Fruit fly (Drosophila melanogaster): ENCODE measurements around the gene lin-28.

lin-28 gene

DNA sequence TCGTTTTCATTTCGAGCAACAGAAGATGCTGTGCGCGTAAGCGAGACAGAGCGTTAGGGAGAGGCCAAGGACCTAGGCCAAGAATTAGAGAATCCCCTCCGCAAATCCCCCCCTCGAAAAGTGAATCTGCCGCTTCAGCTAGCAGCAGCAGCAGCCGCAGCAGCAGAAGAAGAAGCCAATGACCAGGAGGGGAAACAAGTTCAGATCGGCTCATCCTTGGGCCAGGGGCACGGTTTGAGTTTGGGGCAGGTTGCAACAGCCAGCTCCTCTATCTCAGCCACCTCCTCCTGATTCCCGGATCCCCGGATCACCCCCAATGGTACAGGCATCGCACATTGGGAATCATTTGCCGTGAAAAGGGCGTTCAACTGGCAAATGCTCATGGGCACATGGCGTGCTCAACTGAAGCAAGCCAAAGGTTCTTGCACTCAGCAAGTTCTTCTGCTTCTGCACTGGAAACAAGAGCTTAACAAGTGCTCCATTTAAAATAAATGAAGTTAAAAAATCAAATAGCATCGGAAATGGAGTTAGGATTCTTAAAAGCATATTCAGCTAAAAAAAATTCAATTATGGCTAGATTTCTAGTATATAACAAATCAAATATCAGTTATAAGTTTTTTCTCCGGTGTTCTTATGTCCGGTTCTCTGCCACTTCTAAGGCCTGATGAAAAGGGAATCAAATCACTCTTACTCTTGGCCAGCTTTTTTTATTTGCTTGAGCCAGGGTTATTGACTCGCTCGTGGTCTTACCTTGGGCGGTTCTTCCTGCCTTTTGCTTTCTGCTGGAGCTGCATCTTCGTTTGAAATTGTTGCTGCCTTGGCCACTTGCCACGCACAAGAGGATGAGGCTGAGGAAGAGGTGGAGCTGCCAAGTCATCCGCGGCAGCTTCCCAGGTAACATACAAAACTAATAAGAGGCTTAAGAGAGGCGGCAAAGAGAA is 21.0 kb upstream of the lin-28 start (continued):
- TF ChIP-seq Hr4 (GFP tag; optimal IDR thresholded peaks at IDR 0.05) (no peak), acj6 (GFP tag; optimal IDR thresholded peaks at IDR 0.05) (peak; percentile 20), eg (GFP tag; IDR thresholded peaks at IDR 0.05) (no peak), salr (GFP tag; optimal IDR thresholded peaks at IDR 0.05) (peak in 1 of 2 experiments; percentile 49), CG15336 (GFP tag; IDR thresholded peaks at IDR 0.05) (no peak), Ets96B (tag; optimal IDR thresholded peaks at IDR 0.05) (peak; percentile 70), Ets21C (GFP tag; optimal IDR thresholded peaks at IDR 0.05) (no peak), vri (GFP tag; optimal IDR thresholded peaks at IDR 0.05) (peak; percentile 32), esn (GFP tag; optimal IDR thresholded peaks at IDR 0.05) (peak; percentile 62), fd85E (GFP tag; optimal IDR thresholded peaks at IDR 0.05) (no peak)

DNA sequence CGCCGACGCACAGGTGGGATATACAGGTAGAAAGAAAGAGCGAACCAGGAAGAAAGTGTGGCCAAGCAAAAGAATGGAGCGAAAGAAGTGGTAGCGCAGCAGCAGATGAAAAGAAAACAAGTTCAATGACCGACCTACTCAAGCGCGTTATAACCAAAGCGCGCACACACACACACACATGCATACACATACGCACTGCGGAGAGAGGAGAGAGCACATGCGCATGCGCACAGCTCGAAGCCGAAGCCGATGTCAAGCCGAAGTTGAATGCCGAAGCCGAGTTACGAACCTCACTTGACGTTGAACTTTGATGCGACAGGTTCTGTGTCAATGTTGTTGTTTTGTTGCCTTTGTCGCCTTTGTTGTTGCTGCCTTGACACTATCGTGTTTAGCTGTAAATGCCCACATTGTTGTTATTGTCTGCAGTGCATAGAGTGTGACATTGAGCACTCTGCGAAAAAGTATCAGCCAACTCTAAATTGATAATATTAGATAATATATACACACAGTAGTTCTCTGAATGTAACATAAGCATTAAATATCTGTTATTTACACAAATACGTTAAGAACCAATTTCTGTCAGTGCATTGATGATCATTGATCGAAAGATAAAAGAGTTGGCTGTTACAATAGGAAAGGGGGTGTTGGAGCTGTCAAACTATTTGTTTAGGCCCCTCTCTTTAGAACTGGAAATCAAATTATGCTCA is 20.1 kb upstream of the lin-28 start:
- TF ChIP-seq Sox14 (GFP tag; optimal IDR thresholded peaks at IDR 0.05): no peak
- no peak for TF ChIP-seq CG34406 (GFP tag; optimal IDR thresholded peaks at IDR 0.05)
- TF ChIP-seq Eip93F (GFP tag; optimal IDR thresholded peaks at IDR 0.05): no peak
- TF ChIP-seq CG6792 (GFP tag; optimal IDR thresholded peaks at IDR 0.05): no peak
- no peak for TF ChIP-seq CG8119 (GFP tag; IDR thresholded peaks at IDR 0.05)
- TF ChIP-seq ss (GFP tag; optimal IDR thresholded peaks at IDR 0.05): peak in 1 of 2 experiments; percentile 15
- no peak for TF ChIP-seq salr (GFP tag; optimal IDR thresholded peaks at IDR 0.05)
- no peak for TF ChIP-seq CG11762 (GFP tag; optimal IDR thresholded peaks at IDR 0.05; ENCODE audit: insufficient read depth)
- TF ChIP-seq fd85E (GFP tag; optimal IDR thresholded peaks at IDR 0.05): no peak
- TF ChIP-seq acj6 (GFP tag; optimal IDR thresholded peaks at IDR 0.05): no peak
- no peak for TF ChIP-seq CG10631 (GFP tag; optimal IDR thresholded peaks at IDR 0.05)
- TF ChIP-seq fd59A (GFP tag; optimal IDR thresholded peaks at IDR 0.05): no peak
- no peak for TF ChIP-seq Gug (GFP tag; IDR thresholded peaks at IDR 0.05)
- TF ChIP-seq Hr4 (GFP tag; optimal IDR thresholded peaks at IDR 0.05): no peak
- TF ChIP-seq vri (GFP tag; optimal IDR thresholded peaks at IDR 0.05): peak; percentile 19
- no peak for TF ChIP-seq CG9139 (GFP tag; optimal IDR thresholded peaks at IDR 0.05)
- TF ChIP-seq spab (GFP tag; optimal IDR thresholded peaks at IDR 0.05): no peak
- TF ChIP-seq Sox102F (GFP tag; optimal IDR thresholded peaks at IDR 0.05): no peak
- TF ChIP-seq CG10669 (GFP tag; optimal IDR thresholded peaks at IDR 0.05): no peak
- no peak for TF ChIP-seq Eip75B (GFP tag; optimal IDR thresholded peaks at IDR 0.05)
- peak; percentile 15 for TF ChIP-seq Lpt (GFP tag; optimal IDR thresholded peaks at IDR 0.05)
- TF ChIP-seq CG6276 (GFP tag; optimal IDR thresholded peaks at IDR 0.05): no peak
- TF ChIP-seq topi (GFP tag; optimal IDR thresholded peaks at IDR 0.05): no peak
- no peak for TF ChIP-seq Smox (GFP tag; optimal IDR thresholded peaks at IDR 0.05)
- TF ChIP-seq fkh (GFP tag; optimal IDR thresholded peaks at IDR 0.05): peak; percentile 29
- no peak for TF ChIP-seq Ets96B (tag; optimal IDR thresholded peaks at IDR 0.05)
- TF ChIP-seq dac (GFP tag; optimal IDR thresholded peaks at IDR 0.05): no peak
- TF ChIP-seq CG16779 (tag; optimal IDR thresholded peaks at IDR 0.05): no peak
- TF ChIP-seq CG15336 (GFP tag; IDR thresholded peaks at IDR 0.05): no peak
- TF ChIP-seq Hr38 (GFP tag; optimal IDR thresholded peaks at IDR 0.05): no peak
- peak; percentile 56 for TF ChIP-seq Eip78C (GFP tag)
- no peak for TF ChIP-seq svp (GFP tag)
- no peak for TF ChIP-seq pdm3 (GFP tag; optimal IDR thresholded peaks at IDR 0.05)
- TF ChIP-seq dsx (GFP tag; optimal IDR thresholded peaks at IDR 0.05; ENCODE audit: poor library complexity, severe bottlenecking): peak; percentile 59
- no peak for TF ChIP-seq lz (GFP tag; optimal IDR thresholded peaks at IDR 0.05)
- TF ChIP-seq CG31627 (GFP tag; optimal IDR thresholded peaks at IDR 0.05): no peak
- TF ChIP-seq net (GFP tag; optimal IDR thresholded peaks at IDR 0.05): no peak
- no peak for TF ChIP-seq CG7368 (GFP tag; optimal IDR thresholded peaks at IDR 0.05)
- no peak for TF ChIP-seq CG3919 (GFP tag; optimal IDR thresholded peaks at IDR 0.05)
- peak; percentile 51 for TF ChIP-seq CG6854 (GFP tag; optimal IDR thresholded peaks at IDR 0.05)
- no peak for TF ChIP-seq eg (GFP tag; IDR thresholded peaks at IDR 0.05)
- no peak for TF ChIP-seq CG11902 (GFP tag; optimal IDR thresholded peaks at IDR 0.05)
- TF ChIP-seq Blimp-1 (GFP tag; optimal IDR thresholded peaks at IDR 0.05): peak; percentile 98
- no peak for TF ChIP-seq Sox15 (GFP tag; optimal IDR thresholded peaks at IDR 0.05)
